Fruit fly (Drosophila melanogaster) whole organism: ENCODE results near the gene CG9360.

Experiments used
- pan ChIP-seq: fragments of >200 bp; optimal IDR thresholded peaks from 2 replicates; lab custom pipeline; 2017
- usp ChIP-seq: fragments of >200 bp; optimal IDR thresholded peaks from 2 replicates; lab custom pipeline; 2017; ENCODE audit warnings: missing biosample characterization, missing genetic modification characterization, mixed read lengths

DNA sequence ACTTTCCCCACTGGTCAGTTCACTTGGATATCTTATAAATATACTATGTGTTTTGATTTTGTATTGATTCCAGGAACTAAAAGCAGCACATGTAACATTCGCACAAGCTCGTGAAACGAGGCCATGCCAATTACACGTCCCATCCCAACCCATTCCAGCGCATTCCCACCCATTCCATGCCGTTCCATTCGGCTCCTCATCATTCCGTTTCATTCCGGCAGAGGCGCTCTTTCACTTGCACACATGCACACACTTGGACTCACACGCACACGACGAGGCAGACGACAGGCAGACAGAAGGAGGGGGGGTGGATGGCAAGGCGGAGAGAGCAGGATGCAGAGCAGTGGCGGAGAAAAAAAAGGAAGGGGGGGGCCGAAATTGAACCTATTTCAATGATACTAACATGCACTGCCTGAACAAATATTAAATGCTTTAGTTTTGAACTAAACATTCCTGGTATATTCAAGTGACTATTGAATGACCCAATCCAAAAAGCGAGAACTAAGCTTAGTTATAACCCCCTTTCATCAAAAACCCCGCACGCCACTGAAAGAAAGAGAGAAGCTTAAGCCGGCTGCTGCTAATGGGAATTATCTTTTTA, 11.7 kb upstream of the CG9360 start:
- no peak for TF ChIP-seq pan (lab: Kevin White, UChicago)
- TF ChIP-seq usp (GFP tag; lab: Kevin White, UChicago), result no peak
